Worm (Caenorhabditis elegans) whole organism, L2 larva: ENCODE data around the gene sup-1.

Source experiments
- F13H6.1 ChIP-seq: sonication (generic microtip); optimal IDR thresholded peaks from 2 replicates; lab custom pipeline; 2016; ENCODE audit warnings: missing genetic modification characterization, missing compliant biosample characterization
- dmd-4 ChIP-seq: sonication (generic microtip); optimal IDR thresholded peaks from 2 replicates; lab custom pipeline; 2017; ENCODE audit warnings: missing biosample characterization, missing genetic modification characterization
- mab-5 ChIP-seq: fragments of 150-350 bp; optimal IDR thresholded peaks from 2 replicates; lab custom pipeline; 2014; ENCODE audit warnings: missing biosample characterization, missing genetic modification characterization
- snpc-4 ChIP-seq: fragments of 150-350 bp; optimal IDR thresholded peaks from 2 replicates; lab custom pipeline; 2014; ENCODE audit warnings: missing biosample characterization, missing genetic modification characterization

DNA sequence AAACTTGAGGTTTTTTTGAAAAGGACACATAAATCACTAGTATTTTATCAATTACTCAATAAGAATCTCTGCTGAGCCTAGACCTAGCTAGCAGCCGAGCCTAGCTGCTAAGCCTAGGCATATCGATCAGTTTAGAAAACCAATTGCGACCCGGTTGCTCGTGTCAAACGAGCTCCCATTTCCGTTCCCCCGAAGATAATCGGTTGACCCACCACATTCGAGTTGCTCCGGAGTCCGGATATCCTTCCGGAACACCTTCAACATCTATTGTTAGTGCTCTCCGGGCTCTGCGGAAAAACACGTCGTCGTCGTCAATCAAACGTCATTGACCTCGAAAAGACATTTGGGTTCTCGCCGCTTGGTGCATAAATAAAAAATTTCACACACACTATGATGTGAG, 53.6 kb downstream of the sup-1 start:
- TF ChIP-seq snpc-4 (tag; lab: Kevin White, UChicago) (no peak), F13H6.1 (tag; lab: Kevin White, UChicago) (no peak), mab-5 (no peak), dmd-4 (no peak)
